Fruit fly (Drosophila melanogaster): ENCODE measurements around the gene CG16952.

Gene CG16952

dm6 chrX:15870777-15871757, 1.1 kb downstream of the CG16952 start (continued):
- TF ChIP-seq CG7987 (GFP tag; optimal IDR thresholded peaks at IDR 0.05): peak; percentile 83
- peak; percentile 55 for TF ChIP-seq CG13424 (tag; optimal IDR thresholded peaks at IDR 0.05)
- TF ChIP-seq nmo (GFP tag; optimal IDR thresholded peaks at IDR 0.05): no peak
- TF ChIP-seq CG18011 (GFP tag; optimal IDR thresholded peaks at IDR 0.05): peak; percentile 18
- TF ChIP-seq chif (GFP tag; optimal IDR thresholded peaks at IDR 0.05): peak in 1 of 2 experiments; percentile 3
- no peak for TF ChIP-seq run (tag; optimal IDR thresholded peaks at IDR 0.05)
- peak; percentile 28 for TF ChIP-seq CG14710 (tag; optimal IDR thresholded peaks at IDR 0.05)
- peak; percentile 65 for TF ChIP-seq fd3F (GFP tag; optimal IDR thresholded peaks at IDR 0.05)
- peak in 1 of 2 experiments; percentile 84 for TF ChIP-seq insv (GFP tag; optimal IDR thresholded peaks at IDR 0.05)
- TF ChIP-seq CG10462 (GFP tag; optimal IDR thresholded peaks at IDR 0.05): peak; percentile 18
- peak; percentile 47 for TF ChIP-seq CG12942 (GFP tag; optimal IDR thresholded peaks at IDR 0.05)
- no peak for TF ChIP-seq dati (GFP tag; IDR thresholded peaks at IDR 0.05)
- TF ChIP-seq CG4360 (GFP tag; IDR thresholded peaks at IDR 0.05): 0 out of 2 replicates have a peak, but pooled peaks have one; percentile 25
- TF ChIP-seq CG8765 (GFP tag; IDR thresholded peaks at IDR 0.05): no peak
- no peak for TF ChIP-seq eve (GFP tag; optimal IDR thresholded peaks at IDR 0.05)
- TF ChIP-seq Gsc (GFP tag; IDR thresholded peaks at IDR 0.05): no peak
- no peak for TF ChIP-seq jumu (GFP tag; optimal IDR thresholded peaks at IDR 0.05)
- peak; percentile 73 for TF ChIP-seq CG31365 (tag; optimal IDR thresholded peaks at IDR 0.05)
- peak; percentile 38; the same call in 1 of the 2 replicates for TF ChIP-seq Xrp1 (GFP tag; IDR thresholded peaks at IDR 0.05)
- peak; percentile 19 for TF ChIP-seq dmrt11E (tag; optimal IDR thresholded peaks at IDR 0.05)
- no peak for TF ChIP-seq Sry-β (GFP tag; optimal IDR thresholded peaks at IDR 0.05)
- TF ChIP-seq Rfx (GFP tag; IDR thresholded peaks at IDR 0.05): peak; percentile 65; the same call in 1 of the 2 replicates
- TF ChIP-seq grn (GFP tag; optimal IDR thresholded peaks at IDR 0.05): peak; percentile 48
- 0 out of 2 replicates have a peak, but pooled peaks have one; percentile 10 for TF ChIP-seq CkIIα-i1 (GFP tag; IDR thresholded peaks at IDR 0.05)
- peak; percentile 38 for TF ChIP-seq pho (GFP tag; optimal IDR thresholded peaks at IDR 0.05)
- TF ChIP-seq C15 (GFP tag; IDR thresholded peaks at IDR 0.05): no peak
- peak; percentile 66 for TF ChIP-seq sob (GFP tag; IDR thresholded peaks at IDR 0.05)
- peak; percentile 53 for TF ChIP-seq onecut (GFP tag; IDR thresholded peaks at IDR 0.05)
- TF ChIP-seq so (GFP tag; IDR thresholded peaks at IDR 0.05): peak; percentile 82; the same call in 2 of the 3 replicates
- peak; percentile 84 for TF ChIP-seq B-H2 (GFP tag; optimal IDR thresholded peaks at IDR 0.05)
- peak; percentile 2 for TF ChIP-seq pzg (GFP tag; optimal IDR thresholded peaks at IDR 0.05)
- TF ChIP-seq Trl (optimal IDR thresholded peaks at IDR 0.05): no peak
- TF ChIP-seq Trl (GFP tag; optimal IDR thresholded peaks at IDR 0.05): peak; percentile 50
- no peak for TF ChIP-seq amos (GFP tag; IDR thresholded peaks at IDR 0.05; ENCODE audit: partially characterized antibody)
- TF ChIP-seq dpn (GFP tag; optimal IDR thresholded peaks at IDR 0.05): peak in 1 of 2 experiments; percentile 58
- TF ChIP-seq CG12219 (GFP tag; optimal IDR thresholded peaks at IDR 0.05): peak; percentile 68
- peak; percentile 14; the same call in 1 of the 3 replicates for TF ChIP-seq B-H1 (GFP tag; IDR thresholded peaks at IDR 0.05)
- no peak for TF ChIP-seq pita (GFP tag; optimal IDR thresholded peaks at IDR 0.05)
- TF ChIP-seq CG12659 (GFP tag; optimal IDR thresholded peaks at IDR 0.05): peak; percentile 68
- no peak for TF ChIP-seq CG11093 (GFP tag; IDR thresholded peaks at IDR 0.05)
- TF ChIP-seq CG11456 (GFP tag; IDR thresholded peaks at IDR 0.05): no peak
- TF ChIP-seq Dbx (GFP tag; IDR thresholded peaks at IDR 0.05): peak; percentile 53; the same call in 1 of the 3 replicates
- peak; percentile 47; the same call in 1 of the 2 replicates for TF ChIP-seq HLH3B (GFP tag; IDR thresholded peaks at IDR 0.05)
- peak; percentile 78 for TF ChIP-seq CG17912 (GFP tag; optimal IDR thresholded peaks at IDR 0.05)
- TF ChIP-seq CG4328 (GFP tag; optimal IDR thresholded peaks at IDR 0.05): peak; percentile 85
- peak; percentile 63 for TF ChIP-seq CG9727 (GFP tag; optimal IDR thresholded peaks at IDR 0.05)
- peak; percentile 51 for TF ChIP-seq bab2 (GFP tag; optimal IDR thresholded peaks at IDR 0.05)
- TF ChIP-seq CG18619 (GFP tag; optimal IDR thresholded peaks at IDR 0.05): peak; percentile 65

Measured in whole organism, embryonic.